Worm (Caenorhabditis elegans): ENCODE measurements around the gene ZK1236.9.

Gene ZK1236.9

DNA sequence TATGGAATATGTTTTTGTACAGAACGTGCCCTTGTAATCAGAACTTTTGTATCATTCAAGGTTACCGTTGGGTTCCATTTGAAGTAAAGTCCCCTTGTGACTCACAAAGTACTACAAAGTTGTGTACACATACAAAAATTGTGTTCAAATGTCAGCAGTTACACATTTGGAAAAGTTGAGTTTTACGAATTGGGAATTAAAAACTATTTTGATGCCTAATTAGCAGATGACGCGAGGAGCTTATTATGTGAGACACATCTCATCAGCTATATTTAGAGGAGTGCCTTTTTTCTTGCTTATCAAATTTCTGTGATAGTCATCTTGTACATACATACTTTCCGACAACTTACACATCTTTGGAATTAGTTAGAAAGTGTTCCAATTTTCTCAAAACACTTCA, 21.5 kb downstream of the ZK1236.9 start:
- no peak for TF ChIP-seq W03F9.2 (tag; optimal IDR thresholded peaks at IDR 0.05)

DNA sequence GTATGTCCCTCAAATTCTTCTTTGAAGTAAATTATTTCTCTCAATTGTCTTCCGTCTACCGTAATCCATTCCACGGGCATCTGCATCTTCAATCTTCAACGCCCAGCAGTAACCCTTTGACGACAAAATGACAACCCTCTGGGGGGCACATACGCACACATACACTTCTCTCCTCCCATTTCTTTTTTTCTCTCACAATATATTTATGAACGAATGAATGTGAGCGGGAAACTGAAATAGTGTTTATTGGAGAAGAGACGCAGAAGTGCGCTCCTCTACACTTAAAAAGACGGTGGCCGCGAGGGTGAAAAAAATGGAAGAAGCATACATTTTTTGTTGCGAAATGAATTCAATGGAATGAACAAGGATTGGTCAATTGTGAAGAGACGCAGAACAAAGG, 23.0 kb downstream of the ZK1236.9 start:
- TF ChIP-seq dao-5 (tag; optimal IDR thresholded peaks at IDR 0.05) (no peak), him-1 (tag; optimal IDR thresholded peaks at IDR 0.05) (no peak), W03F9.2 (tag; optimal IDR thresholded peaks at IDR 0.05) (no peak)

DNA sequence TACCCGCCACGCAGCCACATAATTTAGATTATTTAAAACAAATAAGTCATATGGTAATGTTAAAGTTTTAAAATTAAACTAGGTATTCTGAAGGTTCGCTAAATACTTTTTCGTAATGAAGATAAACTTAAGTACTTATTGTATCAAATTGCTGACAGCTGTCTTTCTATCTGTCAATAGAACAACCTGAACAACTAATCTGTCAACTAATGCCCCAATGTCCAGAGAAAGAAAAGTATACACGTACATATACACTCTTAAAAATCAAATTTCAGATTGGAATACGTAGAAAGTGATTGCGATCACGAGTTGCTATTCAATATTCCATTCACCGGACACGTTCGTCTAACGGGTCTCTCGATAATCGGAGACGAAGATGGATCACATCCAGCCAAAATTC, 24.2 kb downstream of the ZK1236.9 start:
- TF ChIP-seq W03F9.2 (tag; optimal IDR thresholded peaks at IDR 0.05) (no peak), him-1 (tag; optimal IDR thresholded peaks at IDR 0.05) (no peak), dao-5 (tag; optimal IDR thresholded peaks at IDR 0.05) (no peak)

DNA sequence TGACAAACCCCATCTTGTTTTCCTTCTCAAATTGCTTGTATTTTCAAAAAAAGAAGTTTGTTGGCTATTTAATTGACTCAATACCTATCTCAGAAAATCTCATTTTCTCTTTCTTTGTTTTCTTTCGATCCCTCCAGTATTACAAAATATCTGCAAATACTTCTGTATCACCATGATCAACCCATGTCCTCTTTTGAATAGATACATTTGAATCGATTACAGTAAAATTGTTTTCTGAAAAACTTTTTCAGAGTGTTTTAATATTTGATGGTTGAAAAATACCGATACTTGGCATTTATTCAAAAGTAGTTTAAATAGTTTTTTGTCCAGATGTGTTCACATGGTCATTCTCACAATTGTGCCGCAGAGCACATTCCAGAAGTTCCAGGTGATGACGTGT, 25.8 kb downstream of the ZK1236.9 start, which contains the start of gene ZK353.9:
TSS of gene ZK353.9 (plus strand) at position 331 of the 400 bp plus-strand sequence.
- TF ChIP-seq dao-5 (tag; optimal IDR thresholded peaks at IDR 0.05) (no peak), him-1 (tag; optimal IDR thresholded peaks at IDR 0.05) (no peak), W03F9.2 (tag; optimal IDR thresholded peaks at IDR 0.05) (no peak)

DNA sequence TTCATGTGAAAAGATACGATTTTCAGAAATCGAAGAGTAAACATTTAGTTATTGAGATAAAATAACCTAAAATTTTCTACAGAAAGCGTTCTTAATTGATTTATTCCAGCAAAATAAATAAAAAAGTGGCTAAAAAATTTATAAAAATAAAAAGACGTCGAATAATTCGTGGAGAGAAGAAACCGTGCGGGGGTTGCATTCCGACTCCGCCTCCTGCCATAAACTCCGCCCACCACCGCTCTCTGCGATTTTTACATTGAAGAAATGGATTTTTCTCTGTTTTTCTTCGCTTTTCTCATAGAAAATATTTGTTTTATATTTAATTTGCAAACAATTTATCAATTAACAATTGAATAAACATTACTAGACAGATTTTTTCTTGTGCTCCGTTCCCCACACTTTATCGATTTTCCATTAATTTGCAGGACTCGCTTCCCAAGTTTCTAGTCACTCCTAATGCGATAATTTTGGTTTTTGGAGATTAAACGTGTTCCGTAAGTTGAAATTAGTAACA, 29.5 kb downstream of the ZK1236.9 start, which contains the start of the genes ubxn-4 and cyy-1:
TSS of gene ubxn-4 (minus strand) at position 114 of the 514 bp plus-strand sequence.
TSS of gene cyy-1 (plus strand) at position 426 of the 514 bp plus-strand sequence.
- TF ChIP-seq him-1 (tag; optimal IDR thresholded peaks at IDR 0.05), result no peak
- peak; percentile 15 for TF ChIP-seq W03F9.2 (tag; optimal IDR thresholded peaks at IDR 0.05)

DNA sequence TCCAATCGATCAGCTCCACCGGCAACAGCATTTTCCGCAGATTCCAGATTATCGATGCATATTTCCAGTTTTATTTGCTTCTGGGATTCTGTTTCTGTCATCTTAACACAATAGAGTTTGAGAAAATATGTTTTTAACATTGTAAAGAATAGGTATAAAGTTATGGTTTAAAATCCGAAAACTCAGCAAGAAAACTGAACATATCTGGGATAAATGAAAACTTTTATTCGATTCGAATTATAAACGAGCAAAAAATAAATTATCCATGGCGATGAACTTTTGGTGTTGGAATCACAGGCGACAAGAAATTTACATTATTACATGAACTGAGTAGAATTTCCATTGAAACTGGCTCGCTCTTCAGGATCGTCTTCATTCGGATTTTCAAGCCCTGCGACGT, 31.5 kb downstream of the ZK1236.9 start, which contains the start of gene cutc-1:
TSS of gene cutc-1 (minus strand) at position 101 of the 400 bp plus-strand sequence.
- TF ChIP-seq W03F9.2 (tag; optimal IDR thresholded peaks at IDR 0.05), result no peak
- no peak for TF ChIP-seq him-1 (tag; optimal IDR thresholded peaks at IDR 0.05)
- no peak for TF ChIP-seq dao-5 (tag; optimal IDR thresholded peaks at IDR 0.05)

DNA sequence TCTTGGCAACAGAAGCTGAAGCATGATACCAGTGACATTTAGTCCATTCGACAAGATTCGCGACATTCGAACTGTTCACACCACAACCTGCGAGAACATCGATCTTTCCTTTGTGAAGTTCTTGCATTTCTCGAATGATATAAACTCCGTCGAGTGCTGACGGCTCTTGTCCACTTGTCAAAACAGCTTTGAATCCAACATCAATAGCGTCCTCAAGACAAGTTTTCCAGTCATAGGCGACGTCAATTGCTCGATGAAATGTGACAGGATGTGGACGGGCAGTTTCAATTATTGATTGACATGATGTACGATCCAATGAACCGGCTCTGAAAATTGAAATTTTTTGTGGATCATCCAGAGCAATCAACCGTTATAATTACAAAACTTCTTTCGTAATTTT, 32.3 kb downstream of the ZK1236.9 start:
- TF ChIP-seq dao-5 (tag; optimal IDR thresholded peaks at IDR 0.05), result no peak
- no peak for TF ChIP-seq him-1 (tag; optimal IDR thresholded peaks at IDR 0.05)
- no peak for TF ChIP-seq W03F9.2 (tag; optimal IDR thresholded peaks at IDR 0.05)

DNA sequence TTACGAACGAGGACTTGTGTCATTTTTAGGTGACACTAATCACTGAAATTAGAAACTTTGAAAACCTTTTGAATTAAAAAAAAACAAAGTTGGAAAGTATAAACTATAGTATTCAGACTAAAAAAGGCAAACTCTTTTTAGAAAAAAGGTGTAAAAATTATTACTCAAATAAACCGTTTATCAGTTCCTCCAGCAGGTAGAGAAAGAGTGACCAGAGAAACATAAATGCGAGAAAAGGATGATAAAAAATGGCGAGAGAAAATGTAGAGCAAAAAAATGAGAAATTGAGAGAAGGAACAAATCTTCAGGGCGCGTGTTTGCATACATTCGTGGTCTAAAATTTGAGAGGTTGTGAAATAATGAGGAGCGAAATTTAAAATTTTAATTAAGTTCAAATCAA, 33.1 kb downstream of the ZK1236.9 start, which contains the start of gene lap-1:
TSS of gene lap-1 (minus strand) at position 42 of the 400 bp plus-strand sequence.
- TF ChIP-seq dao-5 (tag; optimal IDR thresholded peaks at IDR 0.05), result no peak
- no peak for TF ChIP-seq W03F9.2 (tag; optimal IDR thresholded peaks at IDR 0.05)
- TF ChIP-seq him-1 (tag; optimal IDR thresholded peaks at IDR 0.05), result no peak

DNA sequence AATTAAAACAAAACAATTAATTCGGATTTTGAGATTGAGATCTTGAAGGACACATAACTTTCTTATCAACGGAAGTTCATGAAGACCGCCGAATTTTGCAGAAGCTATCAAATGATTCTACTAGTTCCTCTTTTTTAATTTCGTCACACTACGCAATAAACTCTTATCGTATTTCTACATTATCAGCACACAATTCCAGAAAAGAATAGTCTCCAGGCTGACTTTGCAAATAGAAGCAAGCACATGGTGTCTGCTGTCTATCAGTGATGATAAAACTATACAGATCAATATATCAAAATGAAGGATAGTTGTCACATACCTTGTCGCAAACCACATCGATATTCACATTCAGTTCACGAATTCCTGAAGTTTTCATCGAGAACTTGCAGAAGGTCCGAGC, 34.5 kb downstream of the ZK1236.9 start:
- TF ChIP-seq W03F9.2 (tag; optimal IDR thresholded peaks at IDR 0.05) (no peak), him-1 (tag; optimal IDR thresholded peaks at IDR 0.05) (no peak), dao-5 (tag; optimal IDR thresholded peaks at IDR 0.05) (no peak)

DNA sequence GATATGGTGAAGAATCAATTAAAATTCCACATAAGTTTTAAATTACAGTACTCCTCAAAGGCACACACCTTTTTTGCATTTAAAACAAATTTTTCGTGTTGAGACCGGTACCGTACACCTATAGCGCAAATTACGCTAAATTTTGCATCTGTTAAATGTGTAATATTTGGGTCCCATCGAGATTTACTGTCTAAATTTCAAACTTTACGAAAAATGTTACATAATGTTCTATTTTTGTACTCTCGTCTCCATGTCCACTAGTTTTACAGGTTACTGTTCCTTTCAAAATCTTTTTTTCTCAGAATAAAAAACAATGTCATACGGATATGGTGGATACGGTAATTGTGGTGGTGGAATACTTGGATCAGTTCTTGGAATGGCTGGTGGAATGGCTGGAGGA, 36.6 kb downstream of the ZK1236.9 start, which contains the start of gene ZK353.2:
TSS of gene ZK353.2 (plus strand) at position 301 of the 400 bp plus-strand sequence.
- TF ChIP-seq W03F9.2 (tag; optimal IDR thresholded peaks at IDR 0.05) (no peak), dao-5 (tag; optimal IDR thresholded peaks at IDR 0.05) (no peak), him-1 (tag; optimal IDR thresholded peaks at IDR 0.05) (no peak)

DNA sequence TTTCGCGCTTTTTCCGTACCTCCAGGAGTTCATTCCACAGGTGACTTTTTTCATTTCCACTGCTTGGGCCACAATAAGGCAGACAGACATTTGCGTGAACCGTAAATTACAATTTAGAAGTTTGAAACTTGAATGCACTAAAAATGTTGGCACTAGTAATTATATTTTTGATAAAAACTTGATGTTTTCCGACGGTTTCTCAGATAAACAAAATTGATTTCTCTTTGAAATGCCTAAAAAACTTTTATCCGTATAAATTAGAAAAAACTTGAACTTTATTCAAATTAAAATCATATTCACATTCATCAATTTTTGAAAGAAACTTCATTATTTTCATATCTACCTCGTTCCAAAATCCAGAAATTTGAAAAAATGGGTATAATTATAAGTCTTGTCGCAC, 39.3 kb downstream of the ZK1236.9 start, which contains the start of gene ZK353.3:
TSS of gene ZK353.3 (plus strand) at position 301 of the 400 bp plus-strand sequence.
- TF ChIP-seq W03F9.2 (tag; optimal IDR thresholded peaks at IDR 0.05) (no peak), dao-5 (tag; optimal IDR thresholded peaks at IDR 0.05) (no peak), him-1 (tag; optimal IDR thresholded peaks at IDR 0.05) (no peak)

DNA sequence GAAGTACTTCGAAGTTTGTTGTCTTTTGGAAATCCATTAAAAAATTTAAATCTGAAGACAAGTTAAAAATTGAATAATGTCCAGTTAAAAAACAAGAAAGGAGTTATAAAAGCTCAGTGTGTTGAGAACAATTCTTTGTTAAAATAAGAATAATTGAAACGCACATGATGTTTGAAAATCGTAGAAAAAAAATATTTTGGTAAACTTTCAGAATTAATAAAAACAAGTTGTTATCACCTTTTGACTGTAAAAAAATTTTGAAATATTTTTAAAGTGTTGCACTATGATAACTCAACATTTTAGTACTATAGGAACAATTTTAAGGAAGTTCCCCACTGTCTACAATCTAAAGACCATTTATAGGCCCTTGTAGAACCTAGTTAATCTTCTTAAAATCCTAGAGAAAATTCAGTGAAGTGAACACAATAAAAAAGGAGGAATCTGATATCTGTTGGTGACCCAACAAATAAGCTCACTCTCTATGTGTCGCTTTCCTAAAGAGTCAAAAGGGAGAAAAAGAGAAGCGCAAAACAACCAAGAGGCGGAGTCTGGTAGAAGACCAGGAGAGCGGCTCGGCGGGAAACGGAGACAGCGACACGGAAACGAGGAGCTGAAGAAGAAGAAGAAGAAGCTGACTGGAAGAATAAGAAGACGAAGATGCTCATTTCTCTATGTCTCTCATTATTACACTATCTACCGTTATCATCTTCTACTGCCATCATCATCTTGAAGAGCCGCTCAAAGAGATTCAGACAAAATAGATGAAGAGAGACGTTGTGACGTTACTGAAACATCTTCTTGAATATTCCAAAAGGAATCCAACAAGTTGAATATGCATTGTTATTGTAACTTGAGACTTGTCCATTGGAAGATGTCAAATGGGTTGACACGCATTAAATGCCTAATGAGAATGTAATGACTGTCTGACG, 40.3 kb downstream of the ZK1236.9 start, which contains the start of gene ZK353.10:
TSS of gene ZK353.10 (minus strand) at position 51 of the 929 bp plus-strand sequence.
- TF ChIP-seq W03F9.2 (tag; optimal IDR thresholded peaks at IDR 0.05) (no peak), him-1 (tag; optimal IDR thresholded peaks at IDR 0.05) (peak; percentile 41)

DNA sequence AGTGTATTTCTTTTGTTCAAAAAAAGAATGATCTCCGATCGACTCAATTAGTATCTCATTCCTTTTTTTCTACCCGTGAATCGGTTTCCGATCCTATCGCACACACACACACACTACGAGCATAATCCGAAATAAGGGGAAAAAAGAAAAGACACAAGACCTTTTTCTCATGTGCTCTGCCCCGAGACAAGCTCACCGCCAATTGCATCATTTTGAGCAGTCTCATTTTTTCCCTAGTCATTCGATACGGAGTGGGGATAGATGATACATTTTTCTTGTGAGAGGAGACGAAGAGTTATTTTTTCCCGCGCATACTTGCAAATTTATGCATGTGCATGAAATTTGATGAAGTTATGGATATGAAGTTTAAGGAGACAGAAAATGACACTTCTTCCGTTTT, 42.7 kb downstream of the ZK1236.9 start:
- TF ChIP-seq W03F9.2 (tag; optimal IDR thresholded peaks at IDR 0.05), result no peak
- TF ChIP-seq dao-5 (tag; optimal IDR thresholded peaks at IDR 0.05), result no peak
- TF ChIP-seq him-1 (tag; optimal IDR thresholded peaks at IDR 0.05), result peak; percentile 54

DNA sequence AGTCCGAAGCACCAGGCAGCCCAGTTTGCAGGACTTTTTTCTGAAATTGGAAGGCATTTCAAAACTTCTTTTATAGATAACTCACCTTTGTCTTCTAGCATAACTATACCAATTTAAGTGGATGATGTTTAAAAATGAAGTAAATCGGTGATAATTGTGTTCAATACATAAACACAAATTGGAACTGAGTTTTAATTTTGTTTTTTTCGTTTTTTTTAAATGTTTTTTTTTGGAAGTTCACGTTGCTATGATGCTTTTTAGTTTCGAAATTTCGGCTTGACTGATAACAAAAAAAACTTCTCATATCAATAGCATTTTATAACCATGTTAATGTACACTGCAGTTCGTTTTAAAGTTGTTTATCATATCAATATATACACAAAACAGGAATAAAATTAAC, 45.4 kb downstream of the ZK1236.9 start, which contains the start of gene ZK353.4:
TSS of gene ZK353.4 (minus strand) at position 101 of the 400 bp plus-strand sequence.
- TF ChIP-seq him-1 (tag; optimal IDR thresholded peaks at IDR 0.05) (peak; percentile 40), dao-5 (tag; optimal IDR thresholded peaks at IDR 0.05) (no peak), W03F9.2 (tag; optimal IDR thresholded peaks at IDR 0.05) (no peak)
